Fruit fly (Drosophila melanogaster): ENCODE measurements around the gene CG33648.

Gene CG33648

DNA sequence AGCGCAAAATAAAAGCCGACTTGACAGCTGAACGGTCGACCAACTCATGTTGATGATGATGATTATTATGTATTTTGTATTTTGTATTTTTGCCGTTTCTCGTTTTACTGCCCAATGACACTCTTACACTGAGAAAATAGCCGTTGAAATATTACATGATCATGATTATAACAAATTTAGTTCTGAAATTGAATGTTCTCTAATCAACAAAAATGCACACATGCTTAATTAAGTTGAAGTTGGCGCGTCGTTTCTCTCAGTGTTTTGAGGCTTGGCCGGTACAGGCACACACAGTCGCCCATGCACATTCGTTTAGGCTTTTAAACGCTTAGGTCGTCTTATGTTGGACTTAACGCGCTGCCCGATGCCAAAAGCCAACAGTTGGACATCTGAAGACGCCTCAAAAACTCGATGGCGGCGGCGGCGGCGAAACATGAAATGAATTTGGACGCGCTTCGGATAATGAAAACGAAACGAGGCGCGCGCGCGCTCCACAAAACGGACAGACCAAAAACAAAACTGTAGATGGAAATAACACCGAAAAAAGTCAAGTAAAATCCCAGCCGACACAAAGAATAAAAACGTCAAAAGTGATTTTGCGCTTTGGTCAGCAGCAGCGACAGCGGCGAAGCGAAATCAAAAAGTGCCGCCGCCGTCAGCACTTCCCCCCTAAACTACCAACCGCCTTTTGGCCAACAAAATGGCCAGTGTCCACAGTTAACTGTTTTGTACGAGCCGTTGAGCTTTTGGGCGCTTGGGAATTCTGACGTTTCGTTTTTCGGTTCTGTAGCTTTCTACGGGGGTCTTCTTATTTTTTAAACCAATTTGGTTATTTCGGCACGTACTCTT lies 21.3 kb upstream of the CG33648 start (continued):
- TF ChIP-seq CG7556 (GFP tag; optimal IDR thresholded peaks at IDR 0.05) (peak; percentile 90), Antp (GFP tag; optimal IDR thresholded peaks at IDR 0.05) (peak; percentile 92), CG11695 (GFP tag; IDR thresholded peaks at IDR 0.05) (peak; percentile 93), usp (GFP tag; optimal IDR thresholded peaks at IDR 0.05) (no peak), chn (GFP tag; optimal IDR thresholded peaks at IDR 0.05) (peak; percentile 86), Mad (GFP tag; optimal IDR thresholded peaks at IDR 0.05) (peak; percentile 88), amos (GFP tag; IDR thresholded peaks at IDR 0.05; ENCODE audit: partially characterized antibody) (no peak), CG11085 (GFP tag; IDR thresholded peaks at IDR 0.05) (peak; percentile 86), ems (GFP tag; optimal IDR thresholded peaks at IDR 0.05) (peak; percentile 93), Side (GFP tag; optimal IDR thresholded peaks at IDR 0.05) (peak; percentile 93), Hr3 (GFP tag; optimal IDR thresholded peaks at IDR 0.05) (peak; percentile 85), Camta (GFP tag; optimal IDR thresholded peaks at IDR 0.05) (peak; percentile 92), gsb (GFP tag; IDR thresholded peaks at IDR 0.05) (peak; percentile 83), E2f2 (GFP tag; IDR thresholded peaks at IDR 0.05) (peak; percentile 72), Ravus (GFP tag; IDR thresholded peaks at IDR 0.05) (peak; percentile 72), ham (GFP tag; IDR thresholded peaks at IDR 0.05) (peak; percentile 64; the same call in 1 of the 2 replicates), tin (GFP tag; optimal IDR thresholded peaks at IDR 0.05) (peak; percentile 93), luna (GFP tag; optimal IDR thresholded peaks at IDR 0.05) (peak; percentile 78), CG17385 (GFP tag; optimal IDR thresholded peaks at IDR 0.05) (peak; percentile 86), prd (optimal IDR thresholded peaks at IDR 0.05) (no peak), prd (GFP tag; IDR thresholded peaks at IDR 0.05) (peak; percentile 92), HLH54F (GFP tag; optimal IDR thresholded peaks at IDR 0.05) (peak; percentile 91), CG13123 (GFP tag; optimal IDR thresholded peaks at IDR 0.05) (peak; percentile 84), dan (GFP tag; IDR thresholded peaks at IDR 0.05) (no peak), CG1647 (GFP tag; optimal IDR thresholded peaks at IDR 0.05) (peak; percentile 84), zfh2 (GFP tag; optimal IDR thresholded peaks at IDR 0.05) (peak; percentile 86), h (optimal IDR thresholded peaks at IDR 0.05) (no peak), Ptx1 (GFP tag; IDR thresholded peaks at IDR 0.05) (peak; percentile 94), maf-S (GFP tag; optimal IDR thresholded peaks at IDR 0.05) (peak; percentile 82), CG11456 (GFP tag; IDR thresholded peaks at IDR 0.05) (peak; percentile 88), Drgx (GFP tag; IDR thresholded peaks at IDR 0.05) (peak; percentile 80), Sry-β (GFP tag; optimal IDR thresholded peaks at IDR 0.05) (no peak), wor (GFP tag; IDR thresholded peaks at IDR 0.05) (peak; percentile 84), Spps (tag; optimal IDR thresholded peaks at IDR 0.05) (peak; percentile 74), CG14014 (GFP tag; IDR thresholded peaks at IDR 0.05) (peak; percentile 93), CG17802 (tag; optimal IDR thresholded peaks at IDR 0.05) (peak; percentile 82), CG10147 (GFP tag; optimal IDR thresholded peaks at IDR 0.05) (peak; percentile 87), CG6765 (GFP tag; optimal IDR thresholded peaks at IDR 0.05) (peak; percentile 86), CG2875 (GFP tag; optimal IDR thresholded peaks at IDR 0.05) (peak; percentile 89), Oaz (GFP tag; IDR thresholded peaks at IDR 0.05) (peak; percentile 88), CG1792 (GFP tag; optimal IDR thresholded peaks at IDR 0.05) (peak; percentile 86), CG12769 (tag; optimal IDR thresholded peaks at IDR 0.05) (peak; percentile 96), Sox100B (GFP tag; optimal IDR thresholded peaks at IDR 0.05) (peak; percentile 88), CG15011 (GFP tag; optimal IDR thresholded peaks at IDR 0.05) (peak; percentile 80), CG8281 (tag; optimal IDR thresholded peaks at IDR 0.05) (peak; percentile 77), CG9727 (GFP tag; optimal IDR thresholded peaks at IDR 0.05) (peak; percentile 88), slbo (GFP tag; IDR thresholded peaks at IDR 0.05) (peak; percentile 94), Atf-2 (GFP tag; optimal IDR thresholded peaks at IDR 0.05) (peak; percentile 91), Ssrp (tag; optimal IDR thresholded peaks at IDR 0.05) (peak; percentile 86), Bgb (GFP tag; IDR thresholded peaks at IDR 0.05; ENCODE audit: partially characterized antibody) (no peak), NK7.1 (GFP tag; optimal IDR thresholded peaks at IDR 0.05) (peak; percentile 89)

Measured in whole organism, embryonic.